Fruit fly (Drosophila melanogaster) whole organism, embryonic: ENCODE measurements around the gene beta4GalNAcTB.

ENCODE experiments used
- Ada2b ChIP-seq: fragments of 200-800 bp; sonication (Bioruptor generic); IDR thresholded peaks from 2 replicates; pipeline ENCODE4 v1.3.6; 2022; ENCODE audit warnings: missing biosample characterization, missing genetic modification characterization
- BtbVII ChIP-seq: fragments of 200-800 bp; sonication (Bioruptor generic); optimal IDR thresholded peaks from 3 replicates; lab custom pipeline; 2017; ENCODE audit warnings: missing biosample characterization, mild to moderate bottlenecking, missing genetic modification characterization
- CG10979 ChIP-seq: fragments of 200-800 bp; sonication (Bioruptor generic); optimal IDR thresholded peaks from 2 replicates; lab custom pipeline; 2018; ENCODE audit warnings: missing biosample characterization, mild to moderate bottlenecking, missing genetic modification characterization, moderate library complexity
- CG11456 ChIP-seq: fragments of 200-800 bp; sonication (Bioruptor generic); IDR thresholded peaks from 3 replicates; pipeline ENCODE4 v1.3.6; 2022; ENCODE audit warnings: missing biosample characterization, missing genetic modification characterization
- CG12104 ChIP-seq: fragments of 200-800 bp; sonication (Bioruptor generic); optimal IDR thresholded peaks from 3 replicates; lab custom pipeline; 2016; ENCODE audit warnings: missing biosample characterization, missing genetic modification characterization
- CG13775 ChIP-seq: fragments of 200-800 bp; sonication (Bioruptor generic); optimal IDR thresholded peaks from 3 replicates; lab custom pipeline; 2017; ENCODE audit warnings: missing biosample characterization, mild to moderate bottlenecking, missing genetic modification characterization
- CG15514 ChIP-seq: fragments of 200-800 bp; sonication (Bioruptor generic); optimal IDR thresholded peaks from 3 replicates; lab custom pipeline; 2017; ENCODE audit warnings: missing biosample characterization, missing genetic modification characterization, mild to moderate bottlenecking, moderate library complexity, missing genetic modification reagents
- CG16863 ChIP-seq: fragments of 200-800 bp; sonication (Bioruptor generic); optimal IDR thresholded peaks from 3 replicates; lab custom pipeline; 2016; ENCODE audit warnings: missing biosample characterization, missing genetic modification characterization
- CG17829 ChIP-seq: fragments of 200-800 bp; optimal IDR thresholded peaks from 2 replicates; lab custom pipeline; 2019; ENCODE audit warnings: missing biosample characterization, mild to moderate bottlenecking, missing genetic modification characterization, moderate library complexity
- CG18599 ChIP-seq: fragments of 200-800 bp; sonication (Bioruptor generic); optimal IDR thresholded peaks from 3 replicates; lab custom pipeline; 2017; ENCODE audit warnings: missing biosample characterization, missing genetic modification characterization, mild to moderate bottlenecking, moderate library complexity, missing genetic modification reagents
- CG18619 ChIP-seq: fragments of 200-800 bp; sonication (Bioruptor generic); optimal IDR thresholded peaks from 3 replicates; lab custom pipeline; 2017; ENCODE audit warnings: missing biosample characterization, mild to moderate bottlenecking, missing genetic modification characterization
- CG30431 ChIP-seq: fragments of 200-800 bp; sonication (Bioruptor generic); optimal IDR thresholded peaks from 2 replicates; lab custom pipeline; 2017; ENCODE audit warnings: missing biosample characterization, missing genetic modification characterization
- CG33213 ChIP-seq: fragments of 200-800 bp; sonication (Bioruptor generic); optimal IDR thresholded peaks from 3 replicates; lab custom pipeline; 2016; ENCODE audit warnings: missing biosample characterization, missing genetic modification characterization
- CG33557 ChIP-seq: fragments of 200-800 bp; sonication (Bioruptor generic); optimal IDR thresholded peaks from 2 replicates; lab custom pipeline; 2019; ENCODE audit warnings: missing biosample characterization, mild to moderate bottlenecking, missing genetic modification characterization, moderate library complexity
- CG34376 ChIP-seq: fragments of 200-800 bp; sonication (Bioruptor generic); optimal IDR thresholded peaks from 2 replicates; lab custom pipeline; 2018; ENCODE audit warnings: missing biosample characterization, mild to moderate bottlenecking, missing genetic modification characterization
- CG3726 ChIP-seq: fragments of 200-800 bp; sonication (Bioruptor generic); IDR thresholded peaks from 3 replicates; pipeline ENCODE4, ENCODE4 v1.3.6; 2022; ENCODE audit warnings: missing biosample characterization, missing genetic modification characterization
- CG4617 ChIP-seq: fragments of 200-800 bp; sonication (Bioruptor generic); optimal IDR thresholded peaks from 3 replicates; lab custom pipeline; 2016; ENCODE audit warnings: missing biosample characterization, missing genetic modification characterization, borderline replicate concordance
- CG6654 ChIP-seq: fragments of 200-800 bp; sonication (Bioruptor generic); optimal IDR thresholded peaks from 2 replicates; lab custom pipeline; 2017; ENCODE audit warnings: missing biosample characterization, mild to moderate bottlenecking, missing genetic modification characterization
- CG7357 ChIP-seq: fragments of 200-800 bp; sonication (Bioruptor generic); IDR thresholded peaks from 3 replicates; pipeline ENCODE4 v1.3.6; 2022; ENCODE audit warnings: missing biosample characterization, missing genetic modification characterization
- CG7963 ChIP-seq: fragments of 200-800 bp; sonication (Bioruptor generic); IDR thresholded peaks from 3 replicates; pipeline ENCODE4 v1.3.6; 2022; ENCODE audit warnings: missing biosample characterization, missing genetic modification characterization; ENCODE audit not compliant: partially characterized antibody
- CG8281 ChIP-seq: fragments of 200-800 bp; sonication (Bioruptor generic); optimal IDR thresholded peaks from 2 replicates; lab custom pipeline; 2018; ENCODE audit warnings: missing biosample characterization, mild to moderate bottlenecking, missing genetic modification characterization, moderate library complexity
- CG8290 ChIP-seq, 3 experiments: fragments of 200-800 bp; sonication (Bioruptor generic); optimal IDR thresholded peaks; 2 replicates each; lab custom pipeline; 2016 to 2019; ENCODE audit warnings: missing biosample characterization in 3 of 3, missing genetic modification characterization in 3 of 3, mild to moderate bottlenecking in 2 of 3, moderate library complexity in 1 of 3
- Ets97D ChIP-seq: fragments of 200-800 bp; sonication (Bioruptor generic); optimal IDR thresholded peaks from 3 replicates; lab custom pipeline; 2016; ENCODE audit warnings: missing biosample characterization, missing genetic modification characterization
- Gsc ChIP-seq: fragments of 200-800 bp; sonication (Bioruptor generic); IDR thresholded peaks from 2 replicates; pipeline ENCODE4 v1.3.6; 2022; ENCODE audit warnings: missing biosample characterization, missing genetic modification characterization
- Jarid2 ChIP-seq: fragments of 200-800 bp; sonication (Bioruptor generic); optimal IDR thresholded peaks from 3 replicates; lab custom pipeline; 2017; ENCODE audit warnings: mild to moderate bottlenecking, missing biosample characterization, missing genetic modification reagents, missing genetic modification characterization
- Lim3 ChIP-seq: fragments of 200-800 bp; sonication (Bioruptor generic); IDR thresholded peaks from 2 replicates; pipeline ENCODE4 v1.3.6; 2022; ENCODE audit warnings: missing biosample characterization, missing genetic modification characterization
- MESR4 ChIP-seq: fragments of 200-800 bp; sonication (Bioruptor generic); optimal IDR thresholded peaks from 2 replicates; lab custom pipeline; 2018; ENCODE audit warnings: missing biosample characterization, mild to moderate bottlenecking, missing genetic modification characterization, moderate library complexity
- Med ChIP-seq: fragments of 200-800 bp; sonication (Bioruptor generic); peaks from one replicate; lab custom pipeline; 2016; ENCODE audit warnings: missing biosample characterization, missing genetic modification characterization, mild to moderate bottlenecking, inconsistent platforms, moderate library complexity
- Mes4 ChIP-seq: fragments of 200-800 bp; sonication (Bioruptor generic); optimal IDR thresholded peaks from 2 replicates; lab custom pipeline; 2016; ENCODE audit warnings: missing biosample characterization, missing genetic modification characterization
- Opbp ChIP-seq: fragments of 200-800 bp; sonication (Bioruptor generic); IDR thresholded peaks from 3 replicates; pipeline ENCODE4 v1.3.6; 2022; ENCODE audit warnings: missing biosample characterization, missing genetic modification characterization; ENCODE audit not compliant: partially characterized antibody
- TFAM ChIP-seq: fragments of 200-800 bp; sonication (Bioruptor generic); optimal IDR thresholded peaks from 2 replicates; lab custom pipeline; 2017; ENCODE audit warnings: missing biosample characterization, missing genetic modification characterization, inconsistent platforms
- az2 ChIP-seq: fragments of 200-800 bp; sonication (Bioruptor generic); optimal IDR thresholded peaks from 3 replicates; lab custom pipeline; 2016; ENCODE audit warnings: missing biosample characterization, missing genetic modification characterization
- corto ChIP-seq: fragments of 200-800 bp; sonication (Bioruptor generic); optimal IDR thresholded peaks from 2 replicates; lab custom pipeline; 2016; ENCODE audit warnings: missing biosample characterization, mild to moderate bottlenecking, missing genetic modification characterization, moderate library complexity
- dimm ChIP-seq: fragments of 200-800 bp; sonication (Bioruptor generic); IDR thresholded peaks from 2 replicates; pipeline ENCODE4 v1.3.6; 2022; ENCODE audit warnings: missing biosample characterization, missing genetic modification characterization
- dpn ChIP-seq, 2 experiments: fragments of 200-800 bp; sonication (Bioruptor generic); optimal IDR thresholded peaks; 3 replicates each; lab custom pipeline; 2016; ENCODE audit warnings: missing biosample characterization in 2 of 2, missing genetic modification characterization in 2 of 2
- exex ChIP-seq: fragments of 200-800 bp; sonication (Bioruptor generic); optimal IDR thresholded peaks from 4 replicates; lab custom pipeline; 2018; ENCODE audit warnings: missing biosample characterization, mild to moderate bottlenecking, missing genetic modification characterization, moderate library complexity
- fd64A ChIP-seq: fragments of 200-800 bp; sonication (Bioruptor generic); optimal IDR thresholded peaks from 3 replicates; lab custom pipeline; 2018; ENCODE audit warnings: missing biosample characterization, mild to moderate bottlenecking, missing genetic modification characterization
- gro ChIP-seq: fragments of 200-800 bp; sonication (Bioruptor generic); optimal IDR thresholded peaks from 2 replicates; lab custom pipeline; 2016; ENCODE audit warnings: missing biosample characterization, missing genetic modification characterization
- hth ChIP-seq: fragments of >200 bp; optimal IDR thresholded peaks from 2 replicates; lab custom pipeline; 2017; ENCODE audit warnings: inconsistent platforms
- lbe ChIP-seq: fragments of 200-800 bp; sonication (Bioruptor generic); optimal IDR thresholded peaks from 2 replicates; lab custom pipeline; 2016; ENCODE audit warnings: missing biosample characterization, mild to moderate bottlenecking, missing genetic modification characterization
- nerfin-2 ChIP-seq: fragments of 200-800 bp; sonication (Bioruptor generic); IDR thresholded peaks from 2 replicates; pipeline ENCODE4 v1.3.6; 2022; ENCODE audit warnings: missing biosample characterization, missing genetic modification characterization; ENCODE audit not compliant: partially characterized antibody
- otp ChIP-seq: fragments of 200-800 bp; sonication (Bioruptor generic); IDR thresholded peaks from 3 replicates; pipeline ENCODE4, ENCODE4 v1.3.6; 2022; ENCODE audit warnings: missing biosample characterization, missing genetic modification characterization
- p53 ChIP-seq: fragments of 200-800 bp; sonication (Bioruptor generic); optimal IDR thresholded peaks from 2 replicates; lab custom pipeline; 2016; ENCODE audit warnings: missing biosample characterization, missing genetic modification characterization
- slbo ChIP-seq: fragments of 200-800 bp; sonication (Bioruptor generic); IDR thresholded peaks from 2 replicates; pipeline ENCODE4 v1.3.6; 2022; ENCODE audit warnings: missing biosample characterization, missing genetic modification characterization
- toy ChIP-seq: fragments of 200-800 bp; sonication (Bioruptor generic); IDR thresholded peaks from 2 replicates; pipeline ENCODE4 v1.3.6; 2022; ENCODE audit warnings: missing biosample characterization, missing genetic modification characterization
- trem ChIP-seq: fragments of 200-800 bp; optimal IDR thresholded peaks from 3 replicates; lab custom pipeline; 2019; ENCODE audit warnings: missing biosample characterization, mild to moderate bottlenecking, missing genetic modification characterization, moderate library complexity
- trh ChIP-seq: fragments of 200-800 bp; sonication (Bioruptor generic); optimal IDR thresholded peaks from 2 replicates; lab custom pipeline; 2016; ENCODE audit warnings: missing biosample characterization, missing genetic modification characterization
- twi ChIP-seq: fragments of 200-800 bp; optimal IDR thresholded peaks from 2 replicates; lab custom pipeline; 2019; ENCODE audit warnings: missing biosample characterization, mild to moderate bottlenecking, missing genetic modification characterization, moderate library complexity
- wek ChIP-seq: fragments of 200-800 bp; sonication (Bioruptor generic); optimal IDR thresholded peaks from 3 replicates; lab custom pipeline; 2018; ENCODE audit warnings: missing biosample characterization, mild to moderate bottlenecking, missing genetic modification characterization, moderate library complexity

beta4GalNAcTB gene

DNA sequence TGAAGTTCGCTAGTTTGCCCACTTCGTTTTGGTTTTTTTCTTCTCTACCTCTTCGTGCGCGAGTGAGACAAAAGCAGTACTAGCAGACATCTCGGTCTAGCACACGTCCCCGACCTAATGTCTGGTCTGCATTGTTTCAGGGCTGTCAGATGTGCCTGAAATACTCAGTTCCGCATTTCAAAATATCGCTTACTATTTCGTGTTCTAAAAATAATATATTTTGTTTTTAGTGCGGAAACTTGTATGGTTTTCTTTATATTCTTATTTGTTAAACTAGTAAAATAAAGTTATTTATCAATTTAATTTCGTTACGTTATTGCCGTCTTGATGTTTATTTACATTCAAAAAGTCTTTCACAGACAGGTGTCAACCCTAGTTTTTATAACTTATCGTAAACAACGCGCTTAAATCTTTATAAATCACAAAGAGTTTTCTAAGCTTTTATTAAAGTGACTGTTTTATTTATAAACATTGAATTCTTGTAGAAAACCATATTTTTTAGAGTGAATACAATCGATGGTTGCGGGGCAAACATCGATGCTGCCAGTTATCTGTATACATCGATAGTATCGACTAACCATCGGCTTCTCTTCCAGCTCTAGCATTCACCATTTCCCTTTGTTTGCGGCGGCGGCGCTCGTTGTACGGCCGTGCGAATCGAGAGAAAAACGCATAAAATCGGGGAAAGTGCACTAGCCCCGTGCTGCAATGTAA lies 29.6 kb upstream of the beta4GalNAcTB start (continued):
- TF ChIP-seq TFAM (GFP tag; lab: Kevin White, UChicago) = no peak
- no peak for TF ChIP-seq fd64A (GFP tag; lab: Kevin White, UChicago)
- TF ChIP-seq slbo = no peak
- peak; percentile 63 for TF ChIP-seq gro (GFP tag; lab: Kevin White, UChicago)
- no peak for TF ChIP-seq Jarid2 (GFP tag; lab: Kevin White, UChicago)
- TF ChIP-seq BtbVII (GFP tag; lab: Kevin White, UChicago) = peak; percentile 62
- TF ChIP-seq MESR4 (GFP tag; lab: Kevin White, UChicago) = peak; percentile 77
- peak; percentile 44 for TF ChIP-seq CG8281
- TF ChIP-seq Mes4 = peak; percentile 5
- peak; percentile 8 for TF ChIP-seq twi
- TF ChIP-seq CG10979 (tag; lab: Kevin White, UChicago) = peak; percentile 71
- peak; percentile 77 for TF ChIP-seq CG17829 (tag; lab: Kevin White, UChicago)
- peak; percentile 80 for TF ChIP-seq CG18599 (GFP tag; lab: Kevin White, UChicago)
- TF ChIP-seq trh (GFP tag; lab: Kevin White, UChicago) = no peak
- no peak for TF ChIP-seq nerfin-2
- TF ChIP-seq CG8290 (GFP tag; optimal IDR thresholded peaks at IDR 0.05; lab: Kevin White, UChicago) = no peak
- peak in 1 of 2 experiments; percentile 79 for TF ChIP-seq CG8290 (tag; optimal IDR thresholded peaks at IDR 0.05; lab: Kevin White, UChicago)
- TF ChIP-seq trem (tag; lab: Kevin White, UChicago) = peak; percentile 33
- TF ChIP-seq Med = peak; percentile 89
- peak; percentile 13 for TF ChIP-seq exex (tag; lab: Kevin White, UChicago)
- no peak for TF ChIP-seq Lim3 (GFP tag; lab: Robert Waterston, UW)
- no peak for TF ChIP-seq Gsc (GFP tag; lab: Robert Waterston, UW)
- peak; percentile 23 for TF ChIP-seq CG6654 (GFP tag; lab: Kevin White, UChicago)
- TF ChIP-seq CG16863 = peak; percentile 56
- no peak for TF ChIP-seq dimm (GFP tag; lab: Robert Waterston, UW)
- TF ChIP-seq otp = no peak
- TF ChIP-seq CG12104 (GFP tag; lab: Kevin White, UChicago) = peak; percentile 63
- TF ChIP-seq CG13775 (GFP tag; lab: Kevin White, UChicago) = peak; percentile 83
- no peak for TF ChIP-seq CG7963 (GFP tag; lab: Robert Waterston, UW)
- peak; percentile 40 for TF ChIP-seq lbe (GFP tag; lab: Kevin White, UChicago)
- peak; percentile 30 for TF ChIP-seq CG15514 (GFP tag; lab: Kevin White, UChicago)

DNA sequence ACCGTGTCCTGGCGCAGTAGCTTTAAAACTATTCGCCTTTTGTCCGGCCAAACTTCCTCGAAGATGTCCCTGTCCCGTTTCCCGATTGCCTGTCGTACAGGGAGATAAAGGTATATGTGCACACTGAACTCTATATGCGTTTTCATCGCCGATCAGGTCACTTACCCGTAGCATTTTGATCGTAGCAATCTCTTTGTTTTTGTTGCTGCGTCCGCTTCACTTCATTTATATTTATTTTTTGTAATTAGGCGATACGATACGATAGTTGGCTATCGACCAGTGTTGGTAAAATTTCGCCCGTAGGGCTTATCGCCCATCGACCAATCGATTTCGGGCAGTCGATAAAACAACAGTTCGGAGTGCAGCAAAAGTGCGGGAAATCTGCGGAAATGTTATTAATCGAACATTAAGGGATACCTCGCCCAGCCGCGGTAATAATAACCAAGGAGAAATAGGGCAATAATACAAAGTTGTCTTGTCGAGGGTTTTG lies 29.0 kb upstream of the beta4GalNAcTB start, which contains the start of the genes Cul5 and Bicra:
Gene Cul5, minus strand, starts transcription at position 259 of the 490 bp plus-strand sequence.
Gene Bicra, plus strand, starts transcription at position 324 of the 490 bp plus-strand sequence.
- peak in 1 of 2 experiments; percentile 5 for TF ChIP-seq dpn (GFP tag; optimal IDR thresholded peaks at IDR 0.05; lab: Kevin White, UChicago)
- no peak for TF ChIP-seq CG33557
- TF ChIP-seq Ada2b (GFP tag; lab: Robert Waterston, UW) = no peak
- peak; percentile 93 for TF ChIP-seq Opbp (GFP tag; lab: Robert Waterston, UW)
- no peak for TF ChIP-seq CG7357 (GFP tag; lab: Robert Waterston, UW)
- TF ChIP-seq CG3726 (GFP tag; lab: Robert Waterston, UW) = no peak
- TF ChIP-seq CG34376 (GFP tag; lab: Kevin White, UChicago) = peak; percentile 35
- TF ChIP-seq hth = no peak
- TF ChIP-seq CG30431 (GFP tag; lab: Kevin White, UChicago) = no peak
- peak; percentile 98 for TF ChIP-seq CG4617 (GFP tag; lab: Kevin White, UChicago)
- TF ChIP-seq Med = peak; percentile 87
- peak; percentile 9 for TF ChIP-seq CG33213 (GFP tag; lab: Kevin White, UChicago)
- no peak for TF ChIP-seq CG18619 (GFP tag; lab: Kevin White, UChicago)
- TF ChIP-seq az2 = no peak
- peak; percentile 48 for TF ChIP-seq wek
- peak; percentile 3; the same call in 1 of the 3 replicates for TF ChIP-seq CG11456 (GFP tag; lab: Robert Waterston, UW)
- peak; percentile 95 for TF ChIP-seq nerfin-2
- peak; percentile 16 for TF ChIP-seq Ets97D (GFP tag; lab: Kevin White, UChicago)
- peak; percentile 67 for TF ChIP-seq corto (GFP tag; lab: Kevin White, UChicago)
- TF ChIP-seq p53 (GFP tag; lab: Kevin White, UChicago) = no peak
- TF ChIP-seq toy (GFP tag; lab: Robert Waterston, UW) = no peak
